Worm (Caenorhabditis elegans): Measurements from ENCODE around the gene tsp-1.

Gene tsp-1

ce11 chrIII:8250007-8250683, 10.9 kb upstream of the tsp-1 start, which contains the start of gene knl-1:
TSS of gene knl-1 (plus strand) at chrIII:8250632.
- TF ChIP-seq unc-62 (GFP tag; optimal IDR thresholded peaks at IDR 0.05) = no peak

ce11 chrIII:8249381-8249780, 10.2 kb upstream of the tsp-1 start, which contains the start of the genes C02F5.10 and C02F5.2:
TSS of gene C02F5.10 (minus strand) at chrIII:8249481.
TSS of gene C02F5.2 (plus strand) at chrIII:8249619.
- no peak for TF ChIP-seq unc-62 (GFP tag; optimal IDR thresholded peaks at IDR 0.05)

ce11 chrIII:8247051-8247450, 7.8 kb upstream of the tsp-1 start, which contains the start of gene C02F5.13:
TSS of gene C02F5.13 (plus strand) at chrIII:8247351.
- TF ChIP-seq unc-62 (GFP tag; optimal IDR thresholded peaks at IDR 0.05) = no peak

ce11 chrIII:8245591-8245990, 6.4 kb upstream of the tsp-1 start, which contains the start of gene C02F5.3:
TSS of gene C02F5.3 (plus strand) at chrIII:8245891.
- no peak for TF ChIP-seq unc-62 (GFP tag; optimal IDR thresholded peaks at IDR 0.05)

ce11 chrIII:8244052-8244451, 4.8 kb upstream of the tsp-1 start, which contains the start of the genes pbs-6 and cids-1:
TSS of gene pbs-6 (minus strand) at chrIII:8244092.
TSS of gene cids-1 (plus strand) at chrIII:8244445.
- no peak for TF ChIP-seq unc-62 (GFP tag; optimal IDR thresholded peaks at IDR 0.05)

- no peak for TF ChIP-seq unc-62 (GFP tag; optimal IDR thresholded peaks at IDR 0.05)
Measured at ce11 chrIII:8242809-8243208, 3.6 kb upstream of the tsp-1 start, which contains the start of gene C02F5.12. TSS of gene C02F5.12 (minus strand) at chrIII:8243029.

- no peak for TF ChIP-seq unc-62 (GFP tag; optimal IDR thresholded peaks at IDR 0.05)
Measured at ce11 chrIII:8240948-8241347, 1.7 kb upstream of the tsp-1 start.

- TF ChIP-seq unc-62 (GFP tag; optimal IDR thresholded peaks at IDR 0.05) = no peak
Measured at ce11 chrIII:8240247-8240646, 1.0 kb upstream of the tsp-1 start.

ce11 chrIII:8237827-8238226, 1.4 kb downstream of the tsp-1 start, which contains the start of gene tsp-2:
TSS of gene tsp-2 (minus strand) at chrIII:8237935.
- no peak for TF ChIP-seq unc-62 (GFP tag; optimal IDR thresholded peaks at IDR 0.05)

- TF ChIP-seq unc-62 (GFP tag; optimal IDR thresholded peaks at IDR 0.05) = no peak
Measured at ce11 chrIII:8235880-8236279, 3.3 kb downstream of the tsp-1 start, which contains the start of gene C02F5.5. TSS of gene C02F5.5 (plus strand) at chrIII:8236180.

- no peak for TF ChIP-seq unc-62 (GFP tag; optimal IDR thresholded peaks at IDR 0.05)
Measured at ce11 chrIII:8235358-8235757, 3.9 kb downstream of the tsp-1 start, which contains the start of gene C02F5.14. TSS of gene C02F5.14 (minus strand) at chrIII:8235514.

ce11 chrIII:8232634-8233033, 6.6 kb downstream of the tsp-1 start, which contains the start of gene henn-1:
TSS of gene henn-1 (plus strand) at chrIII:8232651.
- TF ChIP-seq unc-62 (GFP tag; optimal IDR thresholded peaks at IDR 0.05) = no peak

ce11 chrIII:8229480-8229879, 9.7 kb downstream of the tsp-1 start:
- no peak for TF ChIP-seq unc-62 (GFP tag; optimal IDR thresholded peaks at IDR 0.05)

- TF ChIP-seq unc-62 (GFP tag; optimal IDR thresholded peaks at IDR 0.05) = no peak
Measured at ce11 chrIII:8228916-8229315, 10.3 kb downstream of the tsp-1 start.

ce11 chrIII:8227511-8227910, 11.7 kb downstream of the tsp-1 start, which contains the start of gene fbxl-1:
TSS of gene fbxl-1 (plus strand) at chrIII:8227830.
- no peak for TF ChIP-seq unc-62 (GFP tag; optimal IDR thresholded peaks at IDR 0.05)

- TF ChIP-seq unc-62 (GFP tag; optimal IDR thresholded peaks at IDR 0.05) = no peak
Measured at ce11 chrIII:8226178-8226577, 13.0 kb downstream of the tsp-1 start, which contains the start of gene rfs-1. TSS of gene rfs-1 (plus strand) at chrIII:8226478.

- no peak for TF ChIP-seq unc-62 (GFP tag; optimal IDR thresholded peaks at IDR 0.05)
Measured at ce11 chrIII:8224769-8225168, 14.5 kb downstream of the tsp-1 start, which contains the start of gene mob-4. TSS of gene mob-4 (plus strand) at chrIII:8225097.

Measured in whole organism, dauer.